Fruit fly (Drosophila melanogaster): Measurements from ENCODE around the gene Zmynd8.

- TF ChIP-seq bab1 (GFP tag; optimal IDR thresholded peaks at IDR 0.05) (no peak), CG7045 (GFP tag; optimal IDR thresholded peaks at IDR 0.05) (no peak), CG7101 (tag; optimal IDR thresholded peaks at IDR 0.05) (no peak), CG11617 (GFP tag; optimal IDR thresholded peaks at IDR 0.05) (no peak), ovo (GFP tag; optimal IDR thresholded peaks at IDR 0.05) (no peak), Mnt (GFP tag; optimal IDR thresholded peaks at IDR 0.05) (no peak)
These were observed 11.5 kb downstream of the Zmynd8 start for dm6 chr3R:31680773-31681172.
